Fruit fly (Drosophila melanogaster) whole organism, embryonic: ENCODE measurements around the gene moon.

Experiments
- Ada2b ChIP-seq: fragments of 200-800 bp; sonication (Bioruptor generic); IDR thresholded peaks from 2 replicates; pipeline ENCODE4 v1.3.6; 2022; ENCODE audit warnings: missing biosample characterization, missing genetic modification characterization
- Atf3 ChIP-seq: fragments of 200-800 bp; sonication (Bioruptor generic); optimal IDR thresholded peaks from 3 replicates; lab custom pipeline; 2016; ENCODE audit warnings: missing biosample characterization, missing genetic modification characterization
- CG10979 ChIP-seq: fragments of 200-800 bp; sonication (Bioruptor generic); optimal IDR thresholded peaks from 2 replicates; lab custom pipeline; 2018; ENCODE audit warnings: missing biosample characterization, mild to moderate bottlenecking, missing genetic modification characterization, moderate library complexity
- CG11085 ChIP-seq: fragments of 200-800 bp; sonication (Bioruptor generic); IDR thresholded peaks from 2 replicates; pipeline ENCODE4 v1.3.6; 2022; ENCODE audit warnings: missing biosample characterization, missing genetic modification characterization
- CG11696 ChIP-seq: fragments of 200-800 bp; sonication (Bioruptor generic); IDR thresholded peaks from 2 replicates; pipeline ENCODE4 v1.3.6; 2022; ENCODE audit warnings: missing biosample characterization, missing genetic modification characterization
- CG13296 ChIP-seq: fragments of 200-800 bp; sonication (Bioruptor generic); optimal IDR thresholded peaks from 3 replicates; lab custom pipeline; 2018; ENCODE audit warnings: missing biosample characterization, mild to moderate bottlenecking, missing genetic modification characterization
- CG14667 ChIP-seq: fragments of 200-800 bp; sonication (Bioruptor generic); IDR thresholded peaks from 2 replicates; pipeline ENCODE4 v1.3.6; 2022; ENCODE audit warnings: missing biosample characterization, missing genetic modification characterization
- CG14860 ChIP-seq: fragments of 200-800 bp; sonication (Bioruptor generic); IDR thresholded peaks from 3 replicates; pipeline ENCODE4 v1.3.6; 2022; ENCODE audit warnings: missing biosample characterization, missing genetic modification characterization; ENCODE audit not compliant: partially characterized antibody
- CG14965 ChIP-seq: fragments of 200-800 bp; sonication (Bioruptor generic); optimal IDR thresholded peaks from 2 replicates; lab custom pipeline; 2016; ENCODE audit warnings: missing biosample characterization, missing genetic modification characterization, borderline replicate concordance
- CG1647 ChIP-seq: fragments of 200-800 bp; sonication (Bioruptor generic); optimal IDR thresholded peaks from 3 replicates; lab custom pipeline; 2016; ENCODE audit warnings: missing biosample characterization, missing genetic modification characterization
- CG18599 ChIP-seq: fragments of 200-800 bp; sonication (Bioruptor generic); optimal IDR thresholded peaks from 3 replicates; lab custom pipeline; 2017; ENCODE audit warnings: missing biosample characterization, missing genetic modification characterization, mild to moderate bottlenecking, moderate library complexity, missing genetic modification reagents
- CG2199 ChIP-seq: fragments of 200-800 bp; sonication (Bioruptor generic); IDR thresholded peaks from 3 replicates; pipeline ENCODE4 v1.3.6; 2022; ENCODE audit warnings: missing biosample characterization, missing genetic modification characterization
- CG2678 ChIP-seq: fragments of 200-800 bp; sonication (Bioruptor generic); optimal IDR thresholded peaks from 3 replicates; lab custom pipeline; 2019; ENCODE audit warnings: missing biosample characterization, mild to moderate bottlenecking, missing genetic modification characterization, moderate library complexity
- CG2712 ChIP-seq: fragments of 200-800 bp; optimal IDR thresholded peaks from 3 replicates; lab custom pipeline; 2019; ENCODE audit warnings: missing biosample characterization, mild to moderate bottlenecking, missing genetic modification characterization, moderate library complexity
- CG3281 ChIP-seq: fragments of 200-800 bp; sonication (Bioruptor generic); optimal IDR thresholded peaks from 3 replicates; lab custom pipeline; 2017; ENCODE audit warnings: missing biosample characterization, mild to moderate bottlenecking, missing genetic modification characterization
- CG4360 ChIP-seq: fragments of 200-800 bp; sonication (Bioruptor generic); IDR thresholded peaks from 2 replicates; pipeline ENCODE4 v1.3.6; 2022; ENCODE audit warnings: missing biosample characterization, missing genetic modification characterization
- CG4404 ChIP-seq: fragments of 200-800 bp; sonication (Bioruptor generic); IDR thresholded peaks from 2 replicates; pipeline ENCODE4 v1.3.6; 2022; ENCODE audit warnings: missing biosample characterization, missing genetic modification characterization
- CG6689 ChIP-seq: fragments of 200-800 bp; sonication (Bioruptor generic); IDR thresholded peaks from 2 replicates; pipeline ENCODE4 v1.3.6; 2022; ENCODE audit warnings: missing biosample characterization, missing genetic modification characterization
- CG7786 ChIP-seq: fragments of 200-800 bp; sonication (Bioruptor generic); optimal IDR thresholded peaks from 2 replicates; lab custom pipeline; 2016; ENCODE audit warnings: missing biosample characterization, missing genetic modification characterization
- CG7839 ChIP-seq: fragments of 200-800 bp; sonication (Bioruptor generic); optimal IDR thresholded peaks from 3 replicates; lab custom pipeline; 2018; ENCODE audit warnings: missing biosample characterization, mild to moderate bottlenecking, missing genetic modification characterization, moderate library complexity
- CG7963 ChIP-seq: fragments of 200-800 bp; sonication (Bioruptor generic); IDR thresholded peaks from 3 replicates; pipeline ENCODE4 v1.3.6; 2022; ENCODE audit warnings: missing biosample characterization, missing genetic modification characterization; ENCODE audit not compliant: partially characterized antibody
- CG8359 ChIP-seq: fragments of 200-800 bp; sonication (Bioruptor generic); optimal IDR thresholded peaks from 2 replicates; lab custom pipeline; 2017; ENCODE audit warnings: missing biosample characterization, mild to moderate bottlenecking, missing genetic modification characterization, borderline replicate concordance
- CG9876 ChIP-seq: fragments of 200-800 bp; sonication (Bioruptor generic); optimal IDR thresholded peaks from 2 replicates; lab custom pipeline; 2016; ENCODE audit warnings: missing biosample characterization, missing genetic modification characterization
- Chrac-16 ChIP-seq: fragments of 200-800 bp; sonication (Bioruptor generic); optimal IDR thresholded peaks from 3 replicates; lab custom pipeline; 2016; ENCODE audit warnings: missing biosample characterization, missing genetic modification characterization
- Dek ChIP-seq: fragments of 200-800 bp; sonication (Bioruptor generic); optimal IDR thresholded peaks from 3 replicates; lab custom pipeline; 2019; ENCODE audit warnings: missing biosample characterization, mild to moderate bottlenecking, missing genetic modification characterization, moderate library complexity
- Dll ChIP-seq: fragments of 200-800 bp; sonication (Bioruptor generic); IDR thresholded peaks from 4 replicates; pipeline ENCODE4 v1.3.6; 2022; ENCODE audit warnings: missing biosample characterization, missing genetic modification characterization; ENCODE audit not compliant: partially characterized antibody
- Ets97D ChIP-seq: fragments of 200-800 bp; sonication (Bioruptor generic); optimal IDR thresholded peaks from 3 replicates; lab custom pipeline; 2016; ENCODE audit warnings: missing biosample characterization, missing genetic modification characterization
- Lhr ChIP-seq: fragments of 200-800 bp; sonication (Bioruptor generic); optimal IDR thresholded peaks from 3 replicates; lab custom pipeline; 2017; ENCODE audit warnings: mild to moderate bottlenecking, missing biosample characterization, missing genetic modification reagents, missing genetic modification characterization
- Sry-β ChIP-seq: fragments of 200-800 bp; sonication (Bioruptor generic); optimal IDR thresholded peaks from 2 replicates; lab custom pipeline; 2018; ENCODE audit warnings: missing biosample characterization, mild to moderate bottlenecking, missing genetic modification characterization, moderate library complexity
- Xbp1 ChIP-seq: fragments of 200-800 bp; sonication (Bioruptor generic); optimal IDR thresholded peaks from 3 replicates; lab custom pipeline; 2016; ENCODE audit warnings: missing biosample characterization, mild to moderate bottlenecking, missing genetic modification characterization
- ato ChIP-seq: fragments of 200-800 bp; sonication (Bioruptor generic); IDR thresholded peaks from 2 replicates; pipeline ENCODE4 v1.3.6; 2022; ENCODE audit warnings: missing biosample characterization, missing genetic modification characterization; ENCODE audit not compliant: partially characterized antibody
- bbx ChIP-seq: fragments of 200-800 bp; sonication (Bioruptor generic); IDR thresholded peaks from 2 replicates; pipeline ENCODE4 v1.3.6; 2022; ENCODE audit warnings: missing biosample characterization, missing genetic modification characterization; ENCODE audit not compliant: partially characterized antibody
- bcd ChIP-seq: fragments of 200-800 bp; sonication (Bioruptor generic); optimal IDR thresholded peaks from 2 replicates; lab custom pipeline; 2017; ENCODE audit warnings: missing biosample characterization, mild to moderate bottlenecking, missing genetic modification characterization
- bsh ChIP-seq, 2 experiments: fragments of 200-800 bp; sonication (Bioruptor generic); optimal IDR thresholded peaks; 2 replicates each; lab custom pipeline; 2017 to 2018; ENCODE audit warnings: mild to moderate bottlenecking in 2 of 2, missing biosample characterization in 2 of 2, missing genetic modification characterization in 2 of 2, moderate library complexity in 1 of 2
- chif ChIP-seq, 2 experiments: fragments of 200-800 bp; sonication (Bioruptor generic); optimal IDR thresholded peaks; 3 replicates each; lab custom pipeline; 2016; ENCODE audit warnings: missing biosample characterization in 2 of 2, missing genetic modification characterization in 2 of 2
- ci ChIP-seq: fragments of 200-800 bp; sonication (Bioruptor generic); IDR thresholded peaks from 3 replicates; pipeline ENCODE4 v1.3.6; 2022; ENCODE audit warnings: missing biosample characterization, missing genetic modification characterization
- corto ChIP-seq: fragments of 200-800 bp; sonication (Bioruptor generic); optimal IDR thresholded peaks from 2 replicates; lab custom pipeline; 2016; ENCODE audit warnings: missing biosample characterization, mild to moderate bottlenecking, missing genetic modification characterization, moderate library complexity
- dmrt99B ChIP-seq: fragments of 200-800 bp; sonication (Bioruptor generic); optimal IDR thresholded peaks from 2 replicates; lab custom pipeline; 2018; ENCODE audit warnings: missing biosample characterization, mild to moderate bottlenecking, missing genetic modification characterization, moderate library complexity
- ewg ChIP-seq: fragments of 200-800 bp; sonication (Bioruptor generic); optimal IDR thresholded peaks from 3 replicates; lab custom pipeline; 2017; ENCODE audit warnings: mild to moderate bottlenecking, missing biosample characterization, missing genetic modification reagents, missing genetic modification characterization
- ind ChIP-seq: fragments of 200-800 bp; sonication (Bioruptor generic); optimal IDR thresholded peaks from 3 replicates; lab custom pipeline; 2016; ENCODE audit warnings: missing biosample characterization, missing genetic modification characterization
- lab ChIP-seq: fragments of 200-800 bp; sonication (Bioruptor generic); optimal IDR thresholded peaks from 3 replicates; lab custom pipeline; 2017; ENCODE audit warnings: missing biosample characterization, missing genetic modification characterization, mild to moderate bottlenecking, moderate library complexity, missing genetic modification reagents
- nerfin-1 ChIP-seq: fragments of 200-800 bp; sonication (Bioruptor generic); optimal IDR thresholded peaks from 3 replicates; lab custom pipeline; 2019; ENCODE audit warnings: missing biosample characterization, mild to moderate bottlenecking, missing genetic modification characterization, moderate library complexity
- nerfin-2 ChIP-seq: fragments of 200-800 bp; sonication (Bioruptor generic); IDR thresholded peaks from 2 replicates; pipeline ENCODE4 v1.3.6; 2022; ENCODE audit warnings: missing biosample characterization, missing genetic modification characterization; ENCODE audit not compliant: partially characterized antibody
- row ChIP-seq: fragments of 200-800 bp; sonication (Bioruptor generic); IDR thresholded peaks from 3 replicates; pipeline ENCODE4 v1.3.6; 2022; ENCODE audit warnings: missing biosample characterization, missing genetic modification characterization
- sens ChIP-seq: fragments of 200-800 bp; sonication (Bioruptor generic); peaks from one replicate; lab custom pipeline; 2016; ENCODE audit warnings: missing biosample characterization, missing genetic modification characterization
- tin ChIP-seq: fragments of 200-800 bp; sonication (Bioruptor generic); optimal IDR thresholded peaks from 3 replicates; lab custom pipeline; 2016; ENCODE audit warnings: missing biosample characterization, missing genetic modification characterization
- unpg ChIP-seq: fragments of 200-800 bp; sonication (Bioruptor generic); optimal IDR thresholded peaks from 3 replicates; lab custom pipeline; 2018; ENCODE audit warnings: missing biosample characterization, mild to moderate bottlenecking, missing genetic modification characterization, moderate library complexity
- vvl ChIP-seq: fragments of 200-800 bp; sonication (Bioruptor generic); IDR thresholded peaks from 2 replicates; pipeline ENCODE4 v1.3.6; 2022; ENCODE audit warnings: missing biosample characterization, missing genetic modification characterization
- wor ChIP-seq: fragments of 200-800 bp; sonication (Bioruptor generic); IDR thresholded peaks from 2 replicates; pipeline ENCODE4 v1.3.6; 2022; ENCODE audit warnings: missing biosample characterization, missing genetic modification characterization
- zfh1 ChIP-seq: fragments of 200-800 bp; sonication (Bioruptor generic); IDR thresholded peaks from 3 replicates; pipeline ENCODE4 v1.3.6; 2022; ENCODE audit warnings: missing biosample characterization, missing genetic modification characterization

moon gene

DNA sequence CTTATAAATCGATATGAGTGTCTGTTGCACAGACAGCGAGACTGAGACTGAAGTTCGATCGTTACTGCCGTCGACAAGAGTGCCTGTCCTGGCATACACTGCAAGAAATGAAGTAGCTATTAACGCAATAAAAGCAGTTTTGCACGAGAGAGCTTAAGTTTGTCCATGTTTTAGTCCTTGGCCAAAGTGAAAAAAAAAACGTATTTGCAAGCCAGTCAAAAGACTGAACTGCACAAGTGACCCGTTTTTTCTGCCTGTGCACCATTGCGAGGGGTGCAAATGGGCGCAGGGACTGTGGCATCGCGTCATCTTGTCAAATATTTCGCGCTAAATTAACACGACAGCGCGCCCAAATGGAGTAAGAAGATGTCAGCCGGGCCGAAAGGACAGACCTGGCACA lies 3.0 kb upstream of the moon start (continued):
- TF ChIP-seq wor (GFP tag; lab: Robert Waterston, UW) (no peak), lab (GFP tag; lab: Kevin White, UChicago) (peak; percentile 4), ind (peak; percentile 34), ewg (GFP tag; lab: Kevin White, UChicago) (no peak), Ets97D (GFP tag; lab: Kevin White, UChicago) (no peak), CG7839 (tag; lab: Kevin White, UChicago) (peak; percentile 26), Atf3 (peak; percentile 16), sens (GFP tag; lab: Kevin White, UChicago) (peak; percentile 75), CG4360 (GFP tag; lab: Robert Waterston, UW) (no peak), CG9876 (GFP tag; lab: Kevin White, UChicago) (no peak), bsh (GFP tag; optimal IDR thresholded peaks at IDR 0.05; lab: Kevin White, UChicago) (peak in 1 of 2 experiments; percentile 38), ci (GFP tag; lab: Robert Waterston, UW) (0 out of 3 replicates have a peak, but pooled peaks have one; percentile 15), dmrt99B (tag; lab: Kevin White, UChicago) (peak; percentile 6), CG2678 (tag; lab: Kevin White, UChicago) (peak; percentile 7), CG8359 (GFP tag; lab: Kevin White, UChicago) (no peak), CG13296 (GFP tag; lab: Kevin White, UChicago) (no peak), bcd (GFP tag; lab: Kevin White, UChicago) (peak; percentile 4), CG11085 (GFP tag; lab: Robert Waterston, UW) (no peak), CG18599 (GFP tag; lab: Kevin White, UChicago) (peak; percentile 10), CG1647 (GFP tag; lab: Kevin White, UChicago) (no peak), CG2199 (GFP tag; lab: Robert Waterston, UW) (no peak), bbx (GFP tag; lab: Robert Waterston, UW) (no peak), vvl (GFP tag; lab: Robert Waterston, UW) (peak; percentile 15; the same call in 1 of the 2 replicates), CG10979 (tag; lab: Kevin White, UChicago) (peak; percentile 34), CG11696 (GFP tag; lab: Robert Waterston, UW) (no peak), Sry-β (GFP tag; lab: Kevin White, UChicago) (no peak), CG6689 (GFP tag; lab: Robert Waterston, UW) (peak; percentile 24; the same call in 1 of the 2 replicates), tin (GFP tag; lab: Kevin White, UChicago) (peak; percentile 6), unpg (GFP tag; lab: Kevin White, UChicago) (peak; percentile 10), Ada2b (GFP tag; lab: Robert Waterston, UW) (no peak), Dll (no peak), CG7786 (GFP tag; lab: Kevin White, UChicago) (no peak), CG14667 (GFP tag; lab: Robert Waterston, UW) (no peak), ato (GFP tag; lab: Robert Waterston, UW) (no peak), chif (GFP tag; optimal IDR thresholded peaks at IDR 0.05; lab: Kevin White, UChicago) (peak in 1 of 2 experiments; percentile 15), zfh1 (GFP tag; lab: Robert Waterston, UW) (no peak), CG7963 (GFP tag; lab: Robert Waterston, UW) (no peak), CG3281 (GFP tag; lab: Kevin White, UChicago) (no peak), CG14965 (GFP tag; lab: Kevin White, UChicago) (no peak), CG4404 (GFP tag; lab: Robert Waterston, UW) (no peak), nerfin-2 (no peak), CG2712 (tag; lab: Kevin White, UChicago) (no peak), Xbp1 (GFP tag; lab: Kevin White, UChicago) (peak; percentile 23), corto (no peak), row (GFP tag; lab: Robert Waterston, UW) (peak; percentile 32; the same call in 1 of the 3 replicates), Lhr (GFP tag; lab: Kevin White, UChicago) (no peak), Dek (no peak), Chrac-16 (peak; percentile 11), CG14860 (no peak), nerfin-1 (tag; lab: Kevin White, UChicago) (no peak)
